Fruit fly (Drosophila melanogaster) whole organism, prepupa: ENCODE results near the gene loco.

Source experiments
- CG11902 ChIP-seq: fragments of 200-800 bp; sonication (Bioruptor generic); optimal IDR thresholded peaks from 3 replicates; lab custom pipeline; 2016; ENCODE audit warnings: missing biosample characterization, missing genetic modification characterization
- CG15336 ChIP-seq: fragments of 200-800 bp; sonication (Bioruptor generic); IDR thresholded peaks from 2 replicates; pipeline ENCODE4 v1.3.6; 2022; ENCODE audit warnings: missing biosample characterization, missing genetic modification characterization
- CG4318 ChIP-seq: fragments of 200-800 bp; sonication (Bioruptor generic); optimal IDR thresholded peaks from 3 replicates; lab custom pipeline; 2017; ENCODE audit warnings: missing biosample characterization, mild to moderate bottlenecking, missing genetic modification characterization
- CG8119 ChIP-seq: fragments of 200-800 bp; sonication (Bioruptor generic); IDR thresholded peaks from 3 replicates; pipeline ENCODE4 v1.3.6; 2022; ENCODE audit warnings: missing biosample characterization, missing genetic modification characterization
- CG8319 ChIP-seq: fragments of 200-800 bp; sonication (Bioruptor generic); optimal IDR thresholded peaks from 3 replicates; lab custom pipeline; 2016; ENCODE audit warnings: missing biosample characterization, missing genetic modification characterization
- Hr38 ChIP-seq: sonication (Bioruptor generic); optimal IDR thresholded peaks from 2 replicates; lab custom pipeline; 2016; ENCODE audit warnings: missing biosample characterization, missing genetic modification characterization
- Hr39 ChIP-seq: fragments of 200-800 bp; sonication (Bioruptor generic); optimal IDR thresholded peaks from 2 replicates; lab custom pipeline; 2016; ENCODE audit warnings: missing biosample characterization, missing genetic modification characterization
- Lpt ChIP-seq: fragments of 200-800 bp; sonication (Bioruptor generic); optimal IDR thresholded peaks from 3 replicates; lab custom pipeline; 2016; ENCODE audit warnings: missing biosample characterization, missing genetic modification characterization
- Met ChIP-seq: fragments of 200-800 bp; sonication (Bioruptor generic); optimal IDR thresholded peaks from 3 replicates; lab custom pipeline; 2016; ENCODE audit warnings: missing biosample characterization, missing genetic modification characterization
- achi ChIP-seq: fragments of 200-800 bp; sonication (Bioruptor generic); optimal IDR thresholded peaks from 3 replicates; lab custom pipeline; 2016; ENCODE audit warnings: missing biosample characterization, missing genetic modification characterization
- lz ChIP-seq: fragments of 200-800 bp; sonication (Bioruptor generic); optimal IDR thresholded peaks from 3 replicates; lab custom pipeline; 2016; ENCODE audit warnings: missing biosample characterization, missing genetic modification characterization

- TF ChIP-seq Met (GFP tag; lab: Kevin White, UChicago) (no peak), lz (no peak), Hr39 (GFP tag; lab: Kevin White, UChicago) (no peak), Lpt (GFP tag; lab: Kevin White, UChicago) (no peak), Hr38 (GFP tag; lab: Kevin White, UChicago) (no peak), CG15336 (no peak), CG4318 (GFP tag; lab: Kevin White, UChicago) (no peak), CG8119 (GFP tag; lab: Robert Waterston, UW) (no peak), CG11902 (GFP tag; lab: Kevin White, UChicago) (no peak), CG8319 (GFP tag; lab: Kevin White, UChicago) (no peak), achi (GFP tag; lab: Kevin White, UChicago) (no peak)
Measured at dm6 chr3R:22573590-22573989, 65.6 kb downstream of the loco start.
